Worm (Caenorhabditis elegans): ENCODE measurements around the gene C06E1.7.
A peak's percentile ranks its signal among the peaks of the same experiment; 100 is the strongest.

The C06E1.7 gene

DNA sequence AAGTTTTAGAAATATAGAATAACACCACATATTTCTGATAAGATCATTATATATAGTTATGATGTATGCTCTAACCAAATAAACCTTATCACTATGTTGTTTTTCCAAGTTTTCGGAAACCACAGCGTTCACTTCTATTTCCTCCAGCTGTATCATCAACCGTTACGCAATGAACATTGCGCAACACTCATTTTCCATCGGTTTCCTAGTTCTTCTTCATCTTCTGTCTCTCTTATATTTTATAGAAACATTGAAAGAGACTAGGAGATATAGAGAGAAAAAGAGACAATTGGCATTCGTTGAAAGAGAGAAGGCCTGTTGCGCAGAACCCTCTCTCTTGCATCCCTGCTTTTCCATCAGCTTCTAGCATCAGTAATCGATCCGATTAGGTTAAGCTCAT lies 19.2 kb downstream of the C06E1.7 start:
- no peak for TF ChIP-seq nhr-10 (tag; optimal IDR thresholded peaks at IDR 0.05)
- TF ChIP-seq gei-8 (GFP tag; optimal IDR thresholded peaks at IDR 0.05) = no peak
- no peak for TF ChIP-seq D1046.2 (GFP tag; IDR thresholded peaks at IDR 0.05)
- no peak for TF ChIP-seq madf-5 (GFP tag; IDR thresholded peaks at IDR 0.05)
- peak; percentile 84 for TF ChIP-seq aha-1 (tag)
- peak; percentile 18 for TF ChIP-seq nhr-28 (tag; optimal IDR thresholded peaks at IDR 0.05)

DNA sequence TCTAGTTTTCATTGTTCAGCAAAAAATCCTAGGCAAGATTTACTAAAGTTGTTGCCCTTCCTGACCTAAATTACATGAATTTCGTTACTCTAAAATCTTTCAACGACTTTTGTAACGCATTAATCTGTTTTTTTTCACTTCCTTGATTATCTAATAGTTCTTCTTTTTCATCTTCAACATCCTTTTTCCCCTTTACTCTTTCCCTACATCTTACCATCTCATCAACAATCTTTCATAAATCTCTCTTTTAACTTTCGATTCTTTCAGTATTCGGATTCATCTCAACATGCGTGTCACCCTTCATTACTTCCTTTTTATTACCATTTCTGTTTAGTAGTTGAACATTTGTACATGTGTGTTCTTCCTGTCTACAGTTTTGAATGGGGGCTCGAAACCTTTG lies 19.7 kb downstream of the C06E1.7 start:
- TF ChIP-seq zfp-2 (tag; optimal IDR thresholded peaks at IDR 0.05) = no peak
- no peak for TF ChIP-seq nhr-41 (GFP tag; IDR thresholded peaks at IDR 0.05)
- TF ChIP-seq cey-2 (tag; optimal IDR thresholded peaks at IDR 0.05; ENCODE audit: borderline replicate concordance, insufficient read depth) = no peak
- TF ChIP-seq zfp-3 (GFP tag; conservative IDR thresholded peaks at IDR 0.05) = no peak
- no peak for TF ChIP-seq nhr-11 (tag; optimal IDR thresholded peaks at IDR 0.05)
- TF ChIP-seq lin-15B (tag; optimal IDR thresholded peaks at IDR 0.05) = no peak
- no peak for TF ChIP-seq ceh-82 (tag; optimal IDR thresholded peaks at IDR 0.05)
- no peak for TF ChIP-seq mdl-1 (tag; optimal IDR thresholded peaks at IDR 0.05)
- TF ChIP-seq dmd-9 (GFP tag; IDR thresholded peaks at IDR 0.05) = no peak
- no peak for TF ChIP-seq unc-130 (GFP tag; optimal IDR thresholded peaks at IDR 0.05)
- no peak for TF ChIP-seq ztf-7 (tag; optimal IDR thresholded peaks at IDR 0.05)
- TF ChIP-seq tra-1 (GFP tag; IDR thresholded peaks at IDR 0.05) = no peak
- TF ChIP-seq ama-1 (optimal IDR thresholded peaks at IDR 0.05) = no peak
- TF ChIP-seq lsy-2 (tag; optimal IDR thresholded peaks at IDR 0.05) = no peak
- TF ChIP-seq nhr-111 (GFP tag; optimal IDR thresholded peaks at IDR 0.05) = no peak
- TF ChIP-seq mdt-29 (GFP tag; IDR thresholded peaks at IDR 0.05) = no peak
- no peak for TF ChIP-seq mxl-2 (GFP tag; conservative IDR thresholded peaks at IDR 0.05)

DNA sequence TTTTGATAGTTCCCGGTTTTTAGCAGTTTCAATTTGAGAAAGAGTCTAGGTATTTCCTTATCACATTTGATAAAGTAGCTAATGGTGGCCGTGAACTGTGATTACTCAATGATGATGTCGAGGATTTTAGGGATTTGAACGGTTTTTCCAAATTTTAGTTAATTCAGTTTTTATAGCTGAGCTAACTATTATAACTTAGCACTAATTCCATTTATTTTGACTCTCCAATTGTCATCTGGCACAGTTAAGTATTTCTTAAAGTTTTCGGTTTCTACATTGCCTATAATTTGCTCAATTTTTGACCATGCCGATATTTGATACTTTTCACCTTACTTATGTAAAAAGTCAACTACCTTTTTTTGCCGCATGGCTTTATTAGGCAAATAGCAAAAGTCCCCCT lies 20.2 kb downstream of the C06E1.7 start:
- no peak for TF ChIP-seq ctbp-1 (GFP tag; IDR thresholded peaks at IDR 0.05)
- no peak for TF ChIP-seq ZK546.5 (tag; optimal IDR thresholded peaks at IDR 0.05)
- peak in 1 of 2 experiments; percentile 90 for TF ChIP-seq unc-62 (GFP tag; optimal IDR thresholded peaks at IDR 0.05 in 1 of 2)
- no peak for TF ChIP-seq unc-62 (tag; optimal IDR thresholded peaks at IDR 0.05)

DNA sequence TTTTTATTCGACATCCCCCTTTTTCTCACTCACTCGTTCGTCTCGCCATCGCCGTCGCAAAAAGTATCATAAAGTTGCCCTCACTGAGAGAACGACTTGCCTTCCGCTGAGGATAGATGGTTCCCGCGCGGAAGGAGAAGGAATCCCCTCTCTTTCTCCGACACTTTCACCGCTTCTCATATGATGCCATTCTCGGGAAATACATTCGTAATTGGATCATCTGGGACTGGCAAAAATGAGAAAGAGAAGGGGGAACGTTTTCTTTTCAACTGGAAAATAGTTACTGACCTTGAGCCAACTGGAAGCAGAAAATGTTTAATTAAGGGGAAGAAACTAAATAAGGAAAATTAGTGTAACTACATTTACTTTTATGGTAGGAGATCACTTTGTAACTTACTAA lies 21.7 kb downstream of the C06E1.7 start:
- TF ChIP-seq lin-38 (GFP tag; IDR thresholded peaks at IDR 0.05) (no peak), tag-97 (GFP tag; IDR thresholded peaks at IDR 0.05) (no peak), ama-1 (optimal IDR thresholded peaks at IDR 0.05) (no peak), dpl-1 (GFP tag; optimal IDR thresholded peaks at IDR 0.05) (no peak), tra-1 (GFP tag; IDR thresholded peaks at IDR 0.05) (no peak), nhr-11 (tag; optimal IDR thresholded peaks at IDR 0.05) (no peak), nhr-41 (GFP tag; IDR thresholded peaks at IDR 0.05) (no peak), ZK337.2 (GFP tag; IDR thresholded peaks at IDR 0.05) (0 out of 2 replicates have a peak, but pooled peaks have one; percentile 18), madf-9 (GFP tag; conservative IDR thresholded peaks at IDR 0.05) (no peak), unc-62 (GFP tag; optimal IDR thresholded peaks at IDR 0.05 in 1 of 2) (no peak), unc-62 (tag; optimal IDR thresholded peaks at IDR 0.05) (no peak), hlh-11 (tag; optimal IDR thresholded peaks at IDR 0.05) (peak; percentile 13), snpc-4 (tag; optimal IDR thresholded peaks at IDR 0.05) (no peak), nhr-77 (tag; optimal IDR thresholded peaks at IDR 0.05) (no peak)

DNA sequence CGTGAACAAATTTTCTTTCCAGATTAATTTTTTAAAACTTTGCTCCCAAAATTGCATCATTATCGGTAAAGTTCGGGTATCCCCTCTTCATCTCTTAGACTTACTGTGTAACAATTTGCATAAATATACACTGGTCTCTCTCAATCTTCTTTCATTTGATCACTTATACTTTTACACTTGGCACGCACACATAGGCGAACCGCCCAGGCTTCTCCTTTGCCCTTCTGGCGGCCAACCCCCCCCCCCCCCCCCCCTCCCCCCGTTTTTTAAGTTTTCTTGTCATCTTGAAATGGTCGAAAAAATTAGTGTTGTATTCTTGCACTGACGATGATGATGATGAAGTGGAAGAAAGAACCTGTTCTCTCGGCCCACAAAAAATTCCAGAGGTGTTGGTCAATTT lies 23.2 kb downstream of the C06E1.7 start:
- TF ChIP-seq T26A8.4 (GFP tag; IDR thresholded peaks at IDR 0.05) (no peak), set-16 (GFP tag; IDR thresholded peaks at IDR 0.05) (peak; percentile 83; the same call in 1 of the 2 replicates)

All from whole organism, L4 larva.